Worm (Caenorhabditis elegans): Measurements from ENCODE around the gene C18A11.2.

C18A11.2 gene

DNA sequence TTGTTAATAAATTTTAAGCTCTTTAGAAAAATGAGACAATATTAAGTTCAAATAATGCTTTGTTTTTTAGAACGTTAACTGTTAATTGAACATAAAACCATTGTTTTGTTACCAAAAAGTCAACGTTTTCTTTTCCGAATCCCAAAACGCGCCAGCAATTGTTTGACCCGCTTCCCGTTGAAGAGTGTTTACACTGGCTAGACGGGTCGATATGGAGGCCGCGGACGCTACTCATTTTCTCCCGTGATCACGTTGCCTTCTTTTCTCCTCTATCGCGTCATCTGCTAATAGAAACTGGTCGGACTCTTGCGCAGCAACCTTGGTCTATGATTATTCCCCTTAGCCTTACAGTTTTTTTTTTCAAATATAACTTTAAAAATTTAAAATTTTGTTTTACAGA lies 38.3 kb upstream of the C18A11.2 start, which contains the start of gene C34D10.1 (continued):
- TF ChIP-seq ceh-44 (GFP tag; IDR thresholded peaks at IDR 0.05), result 0 out of 2 replicates have a peak, but pooled peaks have one; percentile 42
- peak; percentile 85 for TF ChIP-seq mep-1 (tag; optimal IDR thresholded peaks at IDR 0.05)
- TF ChIP-seq lin-13 (GFP tag; optimal IDR thresholded peaks at IDR 0.05), result peak; percentile 5
- no peak for TF ChIP-seq ZK546.5 (tag; optimal IDR thresholded peaks at IDR 0.05)
- 0 out of 2 replicates have a peak, but pooled peaks have one; percentile 42 for TF ChIP-seq T26A8.4 (GFP tag; IDR thresholded peaks at IDR 0.05)
- no peak for TF ChIP-seq nhr-237 (tag; optimal IDR thresholded peaks at IDR 0.05)
- TF ChIP-seq D1046.2 (GFP tag; IDR thresholded peaks at IDR 0.05), result no peak
- no peak for TF ChIP-seq zag-1 (tag; optimal IDR thresholded peaks at IDR 0.05)
- no peak for TF ChIP-seq ztf-11 (tag; optimal IDR thresholded peaks at IDR 0.05)
- TF ChIP-seq lin-38 (GFP tag; IDR thresholded peaks at IDR 0.05), result no peak
- TF ChIP-seq daf-8 (GFP tag; IDR thresholded peaks at IDR 0.05), result no peak
- no peak for TF ChIP-seq daf-19 (GFP tag; conservative IDR thresholded peaks at IDR 0.05)
- TF ChIP-seq mxl-3 (GFP tag; optimal IDR thresholded peaks at IDR 0.05), result peak; percentile 88
- TF ChIP-seq mdt-29 (GFP tag; IDR thresholded peaks at IDR 0.05), result no peak
- no peak for TF ChIP-seq Y105C5A.15 (GFP tag; IDR thresholded peaks at IDR 0.05)
- no peak for TF ChIP-seq nhr-41 (GFP tag; IDR thresholded peaks at IDR 0.05)
- peak; percentile 52 for TF ChIP-seq dmd-6 (GFP tag; IDR thresholded peaks at IDR 0.05)
- TF ChIP-seq ceh-62 (tag; optimal IDR thresholded peaks at IDR 0.05), result no peak
- TF ChIP-seq snpc-4 (tag; optimal IDR thresholded peaks at IDR 0.05), result no peak
- TF ChIP-seq nhr-28 (tag; optimal IDR thresholded peaks at IDR 0.05), result peak; percentile 69
- no peak for TF ChIP-seq set-16 (GFP tag; IDR thresholded peaks at IDR 0.05)
- TF ChIP-seq nhr-6 (tag; optimal IDR thresholded peaks at IDR 0.05), result peak; percentile 77
- TF ChIP-seq ceh-20 (GFP tag; IDR thresholded peaks at IDR 0.05), result peak; percentile 80
- TF ChIP-seq pha-4 (GFP tag; IDR thresholded peaks at IDR 0.05), result 0 out of 2 replicates have a peak, but pooled peaks have one; percentile 19
- TF ChIP-seq pha-4 (tag; optimal IDR thresholded peaks at IDR 0.05), result peak; percentile 25
- peak; percentile 69 for TF ChIP-seq rbr-2 (tag; optimal IDR thresholded peaks at IDR 0.05)
- TF ChIP-seq sdz-12 (GFP tag; optimal IDR thresholded peaks at IDR 0.05), result no peak
- TF ChIP-seq spr-1 (tag; optimal IDR thresholded peaks at IDR 0.05), result no peak

- TF ChIP-seq aha-1 (tag) (peak; percentile 32), unc-62 (GFP tag; optimal IDR thresholded peaks at IDR 0.05 in 1 of 2) (peak in 1 of 2 experiments; percentile 68), unc-62 (tag; optimal IDR thresholded peaks at IDR 0.05) (no peak), daf-19 (GFP tag; conservative IDR thresholded peaks at IDR 0.05) (no peak)
Measured at ce11 chrX:8030032-8030431, 37.3 kb upstream of the C18A11.2 start.

ce11 chrX:8036219-8036883 lies 31.0 kb upstream of the C18A11.2 start:
- TF ChIP-seq mdt-29 (GFP tag; IDR thresholded peaks at IDR 0.05) (peak; percentile 94), daf-19 (GFP tag; conservative IDR thresholded peaks at IDR 0.05) (peak; percentile 97), ceh-62 (tag; optimal IDR thresholded peaks at IDR 0.05) (peak; percentile 5), ceh-32 (tag; optimal IDR thresholded peaks at IDR 0.05; ENCODE audit: poor library complexity) (peak; percentile 90), lin-38 (GFP tag; IDR thresholded peaks at IDR 0.05) (peak; percentile 81), zag-1 (tag; optimal IDR thresholded peaks at IDR 0.05) (peak; percentile 96), tag-97 (GFP tag; IDR thresholded peaks at IDR 0.05) (0 out of 2 replicates have a peak, but pooled peaks have one; percentile 59), spr-1 (tag; optimal IDR thresholded peaks at IDR 0.05) (peak; percentile 97), nhr-41 (GFP tag; IDR thresholded peaks at IDR 0.05) (peak; percentile 43), zfp-3 (GFP tag; conservative IDR thresholded peaks at IDR 0.05) (peak; percentile 94), mdl-1 (tag; optimal IDR thresholded peaks at IDR 0.05) (peak; percentile 89 to 93), R02D3.7 (tag; optimal IDR thresholded peaks at IDR 0.05) (peak; percentile 9), daf-12 (tag; optimal IDR thresholded peaks at IDR 0.05) (peak; percentile 17), ztf-11 (tag; optimal IDR thresholded peaks at IDR 0.05) (peak; percentile 64), unc-62 (GFP tag; optimal IDR thresholded peaks at IDR 0.05 in 1 of 2) (peak; percentile 84 to 99), unc-62 (tag; optimal IDR thresholded peaks at IDR 0.05) (peak; percentile 84), zfp-2 (tag; optimal IDR thresholded peaks at IDR 0.05) (peak; percentile 84), sdz-12 (GFP tag; optimal IDR thresholded peaks at IDR 0.05) (no peak), daf-8 (GFP tag; IDR thresholded peaks at IDR 0.05) (peak; percentile 86; the same call in 1 of the 2 replicates), F44E2.7 (GFP tag; IDR thresholded peaks at IDR 0.05) (peak; percentile 84; the same call in 1 of the 2 replicates), unc-39 (tag; optimal IDR thresholded peaks at IDR 0.05) (peak; percentile 73), fkh-10 (GFP tag; optimal IDR thresholded peaks at IDR 0.05) (peak; percentile 97), lin-1 (GFP tag; IDR thresholded peaks at IDR 0.05) (peak; percentile 90), snpc-1.2 (GFP tag; IDR thresholded peaks at IDR 0.05) (peak; percentile 83), skn-1 (tag; optimal IDR thresholded peaks at IDR 0.05) (no peak), nhr-42 (GFP tag; IDR thresholded peaks at IDR 0.05) (peak; percentile 98), F49E8.2 (tag; optimal IDR thresholded peaks at IDR 0.05; ENCODE audit: borderline replicate concordance) (peak; percentile 4), ama-1 (optimal IDR thresholded peaks at IDR 0.05) (no peak)
